Worm (Caenorhabditis elegans): ENCODE measurements around the gene usp-46.

- TF ChIP-seq ztf-29 (GFP tag; IDR thresholded peaks at IDR 0.05) (no peak), cog-1 (tag; optimal IDR thresholded peaks at IDR 0.05) (no peak), flt-1 (GFP tag; IDR thresholded peaks at IDR 0.05) (peak; percentile 42; the same call in 1 of the 2 replicates), med-1 (GFP tag; optimal IDR thresholded peaks at IDR 0.05; ENCODE audit: insufficient read depth) (no peak)
Observed at ce11 chrIII:9817087-9817612, 40.7 kb downstream of the usp-46 start, which contains the start of gene cnx-1.

Measured in whole organism, midembryonic.